Fruit fly (Drosophila melanogaster) whole organism, embryonic: Measurements from ENCODE around the gene Hr4.

Source experiments
- Adf1 ChIP-seq: fragments of 200-800 bp; sonication (Bioruptor generic); IDR thresholded peaks from 2 replicates; pipeline ENCODE4 v1.3.6; 2022; ENCODE audit warnings: missing biosample characterization, missing genetic modification characterization
- BEAF-32 ChIP-seq: fragments of 200-800 bp; sonication (Bioruptor generic); optimal IDR thresholded peaks from 3 replicates; lab custom pipeline; 2017; ENCODE audit warnings: missing biosample characterization, missing genetic modification characterization, mild to moderate bottlenecking, moderate library complexity, missing genetic modification reagents
- Bgb ChIP-seq: fragments of 200-800 bp; sonication (Bioruptor generic); IDR thresholded peaks from 2 replicates; pipeline ENCODE4 v1.3.6; 2022; ENCODE audit warnings: missing biosample characterization, missing genetic modification characterization; ENCODE audit not compliant: partially characterized antibody
- CG10366 ChIP-seq: fragments of 200-800 bp; sonication (Bioruptor generic); IDR thresholded peaks from 2 replicates; pipeline ENCODE4 v1.3.6; 2022; ENCODE audit warnings: missing biosample characterization, missing genetic modification characterization
- CG11504 ChIP-seq: fragments of 200-800 bp; sonication (Bioruptor generic); optimal IDR thresholded peaks from 3 replicates; lab custom pipeline; 2019; ENCODE audit warnings: missing biosample characterization, mild to moderate bottlenecking, missing genetic modification characterization, moderate library complexity
- CG15011 ChIP-seq: fragments of 200-800 bp; sonication (Bioruptor generic); optimal IDR thresholded peaks from 3 replicates; lab custom pipeline; 2018; ENCODE audit warnings: missing biosample characterization, mild to moderate bottlenecking, missing genetic modification characterization
- CG17186 ChIP-seq: fragments of 200-800 bp; sonication (Bioruptor generic); optimal IDR thresholded peaks from 3 replicates; lab custom pipeline; 2017; ENCODE audit warnings: missing biosample characterization, missing genetic modification reagents, missing genetic modification characterization
- CG30020 ChIP-seq: fragments of 200-800 bp; optimal IDR thresholded peaks from 2 replicates; lab custom pipeline; 2019; ENCODE audit warnings: missing biosample characterization, mild to moderate bottlenecking, missing genetic modification characterization, moderate library complexity
- CG42726 ChIP-seq: fragments of 200-800 bp; sonication (Bioruptor generic); IDR thresholded peaks from 2 replicates; pipeline ENCODE4 v1.3.6; 2022; ENCODE audit warnings: missing biosample characterization, missing genetic modification characterization; ENCODE audit not compliant: partially characterized antibody
- CG5180 ChIP-seq: fragments of 200-800 bp; sonication (Bioruptor generic); optimal IDR thresholded peaks from 3 replicates; lab custom pipeline; 2017; ENCODE audit warnings: missing biosample characterization, missing genetic modification characterization, mild to moderate bottlenecking, moderate library complexity, missing genetic modification reagents
- CG7745 ChIP-seq: fragments of 200-800 bp; sonication (Bioruptor generic); optimal IDR thresholded peaks from 2 replicates; lab custom pipeline; 2018; ENCODE audit warnings: missing biosample characterization, mild to moderate bottlenecking, missing genetic modification characterization, moderate library complexity
- CG8089 ChIP-seq: fragments of 200-800 bp; sonication (Bioruptor generic); optimal IDR thresholded peaks from 3 replicates; lab custom pipeline; 2016; ENCODE audit warnings: missing biosample characterization, missing genetic modification characterization
- CG9609 ChIP-seq: fragments of 200-800 bp; sonication (Bioruptor generic); optimal IDR thresholded peaks from 3 replicates; lab custom pipeline; 2016; ENCODE audit warnings: missing biosample characterization, missing genetic modification characterization
- CG9727 ChIP-seq: fragments of 200-800 bp; sonication (Bioruptor generic); optimal IDR thresholded peaks from 3 replicates; lab custom pipeline; 2017; ENCODE audit warnings: missing biosample characterization, mild to moderate bottlenecking, missing genetic modification characterization
- CkIIα-i1 ChIP-seq: fragments of 200-800 bp; sonication (Bioruptor generic); IDR thresholded peaks from 2 replicates; pipeline ENCODE4 v1.3.6; 2022; ENCODE audit warnings: missing biosample characterization, missing genetic modification characterization
- Gug ChIP-seq: fragments of 200-800 bp; sonication (Bioruptor generic); IDR thresholded peaks from 4 replicates; pipeline ENCODE4 v1.3.6; 2022; ENCODE audit warnings: missing biosample characterization, missing genetic modification characterization
- Hr39 ChIP-seq: fragments of >200 bp; optimal IDR thresholded peaks from 2 replicates; lab custom pipeline; 2017
- MBD-R2 ChIP-seq: fragments of 200-800 bp; sonication (Bioruptor generic); IDR thresholded peaks from 2 replicates; pipeline ENCODE4 v1.3.6; 2022; ENCODE audit warnings: missing biosample characterization, missing genetic modification characterization
- Mrtf ChIP-seq: fragments of 200-800 bp; sonication (Bioruptor generic); IDR thresholded peaks from 3 replicates; pipeline ENCODE4 v1.3.6; 2022; ENCODE audit warnings: missing biosample characterization, missing genetic modification characterization
- Nf-YA ChIP-seq: fragments of 200-800 bp; sonication (Bioruptor generic); IDR thresholded peaks from 2 replicates; pipeline ENCODE4 v1.3.6; 2022; ENCODE audit warnings: missing biosample characterization, missing genetic modification characterization
- Optix ChIP-seq: fragments of 200-800 bp; sonication (Bioruptor generic); IDR thresholded peaks from 3 replicates; pipeline ENCODE4 v1.3.6; 2022; ENCODE audit warnings: missing biosample characterization, missing genetic modification characterization
- Poxn ChIP-seq: fragments of 200-800 bp; sonication (Bioruptor generic); IDR thresholded peaks from 2 replicates; pipeline ENCODE4 v1.3.6; 2022; ENCODE audit warnings: missing biosample characterization, missing genetic modification characterization
- Sry-β ChIP-seq: fragments of 200-800 bp; sonication (Bioruptor generic); optimal IDR thresholded peaks from 2 replicates; lab custom pipeline; 2018; ENCODE audit warnings: missing biosample characterization, mild to moderate bottlenecking, missing genetic modification characterization, moderate library complexity
- Taf1 ChIP-seq: fragments of 200-800 bp; sonication (Bioruptor generic); IDR thresholded peaks from 2 replicates; pipeline ENCODE4 v1.3.6; 2022; ENCODE audit warnings: missing biosample characterization, missing genetic modification characterization
- Xrp1 ChIP-seq: fragments of 200-800 bp; sonication (Bioruptor generic); IDR thresholded peaks from 2 replicates; pipeline ENCODE4 v1.3.6; 2022; ENCODE audit warnings: missing biosample characterization, missing genetic modification characterization
- YL-1 ChIP-seq: fragments of 200-800 bp; sonication (Bioruptor generic); optimal IDR thresholded peaks from 3 replicates; lab custom pipeline; 2017; ENCODE audit warnings: missing biosample characterization, mild to moderate bottlenecking, missing genetic modification characterization
- abd-A ChIP-seq: fragments of 200-800 bp; sonication (Bioruptor generic); optimal IDR thresholded peaks from 3 replicates; lab custom pipeline; 2019; ENCODE audit warnings: missing biosample characterization, mild to moderate bottlenecking, missing genetic modification characterization, moderate library complexity
- amos ChIP-seq: fragments of 200-800 bp; sonication (Bioruptor generic); IDR thresholded peaks from 2 replicates; pipeline ENCODE4 v1.3.6; 2022; ENCODE audit warnings: missing biosample characterization, missing genetic modification characterization; ENCODE audit not compliant: partially characterized antibody
- bcd ChIP-seq: fragments of 200-800 bp; sonication (Bioruptor generic); optimal IDR thresholded peaks from 2 replicates; lab custom pipeline; 2017; ENCODE audit warnings: missing biosample characterization, mild to moderate bottlenecking, missing genetic modification characterization
- cato ChIP-seq: fragments of 200-800 bp; sonication (Bioruptor generic); optimal IDR thresholded peaks from 2 replicates; lab custom pipeline; 2016; ENCODE audit warnings: missing biosample characterization, missing genetic modification characterization, borderline replicate concordance
- caup ChIP-seq: fragments of 200-800 bp; sonication (Bioruptor generic); optimal IDR thresholded peaks from 3 replicates; lab custom pipeline; 2017; ENCODE audit warnings: missing biosample characterization, mild to moderate bottlenecking, missing genetic modification characterization, moderate library complexity; ENCODE audit not compliant: severe bottlenecking
- cg ChIP-seq: fragments of 200-800 bp; sonication (Bioruptor generic); optimal IDR thresholded peaks from 3 replicates; lab custom pipeline; 2019; ENCODE audit warnings: missing biosample characterization, mild to moderate bottlenecking, missing genetic modification characterization, moderate library complexity
- dmrt11E ChIP-seq: fragments of 200-800 bp; sonication (Bioruptor generic); optimal IDR thresholded peaks from 3 replicates; lab custom pipeline; 2018; ENCODE audit warnings: missing biosample characterization, mild to moderate bottlenecking, missing genetic modification characterization, moderate library complexity
- ems ChIP-seq: fragments of 200-800 bp; sonication (Bioruptor generic); optimal IDR thresholded peaks from 3 replicates; lab custom pipeline; 2016; ENCODE audit warnings: missing biosample characterization, missing genetic modification characterization
- fd102C ChIP-seq: fragments of 200-800 bp; sonication (Bioruptor generic); optimal IDR thresholded peaks from 2 replicates; lab custom pipeline; 2018; ENCODE audit warnings: missing biosample characterization, mild to moderate bottlenecking, missing genetic modification characterization, moderate library complexity
- gcm ChIP-seq: fragments of 200-800 bp; sonication (Bioruptor generic); optimal IDR thresholded peaks from 2 replicates; lab custom pipeline; 2019; ENCODE audit warnings: missing biosample characterization, mild to moderate bottlenecking, missing genetic modification characterization, moderate library complexity
- gcm2 ChIP-seq: fragments of 200-800 bp; sonication (Bioruptor generic); optimal IDR thresholded peaks from 2 replicates; lab custom pipeline; 2016; ENCODE audit warnings: missing biosample characterization, missing genetic modification characterization
- hth ChIP-seq: fragments of >200 bp; optimal IDR thresholded peaks from 2 replicates; lab custom pipeline; 2017; ENCODE audit warnings: inconsistent platforms
- klu ChIP-seq: fragments of 200-800 bp; sonication (Bioruptor generic); IDR thresholded peaks from 2 replicates; pipeline ENCODE4 v1.3.6; 2022; ENCODE audit warnings: missing biosample characterization, missing genetic modification characterization
- knrl ChIP-seq: fragments of 200-800 bp; sonication (Bioruptor generic); IDR thresholded peaks from 3 replicates; pipeline ENCODE4 v1.3.6; 2022; ENCODE audit warnings: missing biosample characterization, missing genetic modification characterization; ENCODE audit not compliant: partially characterized antibody
- nerfin-2 ChIP-seq: fragments of 200-800 bp; sonication (Bioruptor generic); IDR thresholded peaks from 2 replicates; pipeline ENCODE4 v1.3.6; 2022; ENCODE audit warnings: missing biosample characterization, missing genetic modification characterization; ENCODE audit not compliant: partially characterized antibody
- pan ChIP-seq, 4 experiments: fragments of >200 bp in 3 of 4; fragments of 200-800 bp in 1 of 4; sonication (Bioruptor generic) in 1 of 4; optimal IDR thresholded peaks in 3 of 4; IDR thresholded peaks in 1 of 4; 2 replicates each; pipeline versions ENCODE4 v1.3.6 to Lab custom; 2017 to 2022; ENCODE audit warnings: missing biosample characterization in 2 of 4, missing genetic modification characterization in 2 of 4, mixed read lengths in 1 of 4
- repo ChIP-seq: fragments of 200-800 bp; sonication (Bioruptor generic); optimal IDR thresholded peaks from 2 replicates; lab custom pipeline; 2016; ENCODE audit warnings: missing biosample characterization, missing genetic modification characterization
- run ChIP-seq: fragments of 200-800 bp; sonication (Bioruptor generic); optimal IDR thresholded peaks from 3 replicates; lab custom pipeline; 2018; ENCODE audit warnings: missing biosample characterization, mild to moderate bottlenecking, missing genetic modification characterization
- sens ChIP-seq: fragments of 200-800 bp; sonication (Bioruptor generic); peaks from one replicate; lab custom pipeline; 2016; ENCODE audit warnings: missing biosample characterization, missing genetic modification characterization
- shn ChIP-seq: fragments of 200-800 bp; sonication (Bioruptor generic); optimal IDR thresholded peaks from 3 replicates; lab custom pipeline; 2016; ENCODE audit warnings: missing biosample characterization, missing genetic modification characterization
- sim ChIP-seq: fragments of 200-800 bp; sonication (Bioruptor generic); IDR thresholded peaks from 2 replicates; pipeline ENCODE4 v1.3.6; 2022; ENCODE audit warnings: missing biosample characterization, missing genetic modification characterization
- tna ChIP-seq: fragments of 200-800 bp; sonication (Bioruptor generic); IDR thresholded peaks from 2 replicates; pipeline ENCODE4 v1.3.6; 2022; ENCODE audit warnings: missing biosample characterization, missing genetic modification characterization; ENCODE audit not compliant: partially characterized antibody
- z ChIP-seq: fragments of 200-800 bp; sonication (Bioruptor generic); IDR thresholded peaks from 3 replicates; pipeline ENCODE4 v1.3.6; 2022; ENCODE audit warnings: missing biosample characterization, missing genetic modification characterization

Hr4 gene

DNA sequence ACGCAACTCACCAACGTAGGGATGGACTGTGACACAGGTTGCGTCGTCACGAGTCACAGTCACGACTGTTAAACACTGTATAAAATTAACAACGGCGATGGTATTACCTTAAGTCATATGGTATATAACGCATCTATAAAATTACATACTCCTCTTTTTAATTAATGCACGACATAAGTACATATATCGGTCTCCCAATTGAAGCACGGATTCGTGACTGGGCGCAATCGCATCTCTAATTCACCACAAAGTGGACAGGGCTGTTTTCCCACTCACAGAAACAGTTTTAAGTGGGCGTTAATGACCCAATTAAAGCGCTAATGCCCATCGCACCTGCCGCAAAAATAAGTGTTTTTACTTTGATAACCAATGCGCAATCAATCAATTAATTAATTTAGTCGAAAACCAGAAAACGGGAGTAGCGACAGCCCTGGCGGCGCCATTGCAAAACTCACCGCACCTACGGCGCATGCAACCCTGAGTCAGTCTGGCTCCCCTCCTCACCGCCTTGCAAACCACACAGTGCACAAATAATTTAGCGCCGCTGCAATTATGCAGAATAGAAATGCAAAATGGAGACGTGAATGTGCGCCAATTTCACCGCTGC, 99.7 kb downstream of the Hr4 start, which contains the start of gene CG4313 (continued):
- peak; percentile 73 for TF ChIP-seq CG11504
- peak; percentile 29 for TF ChIP-seq CG8089 (GFP tag; lab: Kevin White, UChicago)
- TF ChIP-seq caup = peak; percentile 44
- peak; percentile 72 for TF ChIP-seq shn (GFP tag; lab: Kevin White, UChicago)
- peak; percentile 35; the same call in 1 of the 2 replicates for TF ChIP-seq CG42726 (GFP tag; lab: Robert Waterston, UW)
- TF ChIP-seq klu = peak; percentile 73
- TF ChIP-seq CG9609 (GFP tag; lab: Kevin White, UChicago) = peak; percentile 77
- peak; percentile 61; the same call in 2 of the 3 replicates for TF ChIP-seq Mrtf (GFP tag; lab: Robert Waterston, UW)
- TF ChIP-seq gcm2 (GFP tag; lab: Kevin White, UChicago) = no peak
- TF ChIP-seq Nf-YA = no peak
- TF ChIP-seq cato = peak; percentile 35
- peak; percentile 66 for TF ChIP-seq YL-1
- no peak for TF ChIP-seq CG7745
- TF ChIP-seq CG15011 (GFP tag; lab: Kevin White, UChicago) = no peak
- 0 out of 2 replicates have a peak, but pooled peaks have one; percentile 17 for TF ChIP-seq Adf1 (GFP tag; lab: Robert Waterston, UW)
- TF ChIP-seq Poxn (GFP tag; lab: Robert Waterston, UW) = no peak
- peak; percentile 83 for TF ChIP-seq amos (GFP tag; lab: Robert Waterston, UW)
- TF ChIP-seq CG17186 (GFP tag; lab: Kevin White, UChicago) = peak; percentile 80
- TF ChIP-seq sim (GFP tag; lab: Robert Waterston, UW) = no peak
- TF ChIP-seq Hr39 = no peak
- peak; percentile 92 for TF ChIP-seq BEAF-32 (GFP tag; lab: Kevin White, UChicago)
- TF ChIP-seq MBD-R2 = peak; percentile 43
- peak; percentile 76 for TF ChIP-seq nerfin-2
- TF ChIP-seq Xrp1 (GFP tag; lab: Robert Waterston, UW) = peak; percentile 67; the same call in 1 of the 2 replicates
- peak; percentile 92 for TF ChIP-seq knrl
- peak; percentile 77; the same call in 3 of the 4 replicates for TF ChIP-seq Gug (GFP tag; lab: Robert Waterston, UW)
- TF ChIP-seq bcd (GFP tag; lab: Kevin White, UChicago) = peak; percentile 68
- TF ChIP-seq ems (GFP tag; lab: Kevin White, UChicago) = peak; percentile 66
- peak; percentile 69 for TF ChIP-seq dmrt11E (tag; lab: Kevin White, UChicago)
- no peak for TF ChIP-seq run (tag; lab: Kevin White, UChicago)
- TF ChIP-seq CG30020 (tag; lab: Kevin White, UChicago) = peak; percentile 67
- peak; percentile 69 for TF ChIP-seq Bgb
- no peak for TF ChIP-seq z
- peak; percentile 53 for TF ChIP-seq Taf1
- TF ChIP-seq Optix (GFP tag; lab: Robert Waterston, UW) = 0 out of 3 replicates have a peak, but pooled peaks have one; percentile 48
- TF ChIP-seq CG9727 = peak; percentile 70
- TF ChIP-seq cg (GFP tag; lab: Kevin White, UChicago) = no peak
- TF ChIP-seq fd102C (GFP tag; lab: Kevin White, UChicago) = no peak
- TF ChIP-seq CG10366 (GFP tag; lab: Robert Waterston, UW) = peak; percentile 45; the same call in 1 of the 2 replicates
- TF ChIP-seq gcm = peak; percentile 49
- TF ChIP-seq tna (GFP tag; lab: Robert Waterston, UW) = peak; percentile 71; the same call in 1 of the 2 replicates
- no peak for TF ChIP-seq abd-A
- TF ChIP-seq CG5180 = peak; percentile 14
- peak; percentile 52 for TF ChIP-seq repo (GFP tag; lab: Kevin White, UChicago)
- no peak for TF ChIP-seq pan (optimal IDR thresholded peaks at IDR 0.05; lab: Kevin White, UChicago)
- peak in 1 of 2 experiments; percentile 74 for TF ChIP-seq pan (GFP tag; optimal IDR thresholded peaks at IDR 0.05 in 1 of 2, IDR thresholded peaks at IDR 0.05 in 1 of 2)
- peak; percentile 97 for TF ChIP-seq sens (GFP tag; lab: Kevin White, UChicago)
- TF ChIP-seq Sry-β (GFP tag; lab: Kevin White, UChicago) = peak; percentile 80
- no peak for TF ChIP-seq hth
- no peak for TF ChIP-seq CkIIα-i1 (GFP tag; lab: Robert Waterston, UW)
